Fruit fly (Drosophila melanogaster): ENCODE data around the gene CG4829.
A peak's percentile ranks its signal among the peaks of the same experiment; 100 is the strongest.

The CG4829 gene

DNA sequence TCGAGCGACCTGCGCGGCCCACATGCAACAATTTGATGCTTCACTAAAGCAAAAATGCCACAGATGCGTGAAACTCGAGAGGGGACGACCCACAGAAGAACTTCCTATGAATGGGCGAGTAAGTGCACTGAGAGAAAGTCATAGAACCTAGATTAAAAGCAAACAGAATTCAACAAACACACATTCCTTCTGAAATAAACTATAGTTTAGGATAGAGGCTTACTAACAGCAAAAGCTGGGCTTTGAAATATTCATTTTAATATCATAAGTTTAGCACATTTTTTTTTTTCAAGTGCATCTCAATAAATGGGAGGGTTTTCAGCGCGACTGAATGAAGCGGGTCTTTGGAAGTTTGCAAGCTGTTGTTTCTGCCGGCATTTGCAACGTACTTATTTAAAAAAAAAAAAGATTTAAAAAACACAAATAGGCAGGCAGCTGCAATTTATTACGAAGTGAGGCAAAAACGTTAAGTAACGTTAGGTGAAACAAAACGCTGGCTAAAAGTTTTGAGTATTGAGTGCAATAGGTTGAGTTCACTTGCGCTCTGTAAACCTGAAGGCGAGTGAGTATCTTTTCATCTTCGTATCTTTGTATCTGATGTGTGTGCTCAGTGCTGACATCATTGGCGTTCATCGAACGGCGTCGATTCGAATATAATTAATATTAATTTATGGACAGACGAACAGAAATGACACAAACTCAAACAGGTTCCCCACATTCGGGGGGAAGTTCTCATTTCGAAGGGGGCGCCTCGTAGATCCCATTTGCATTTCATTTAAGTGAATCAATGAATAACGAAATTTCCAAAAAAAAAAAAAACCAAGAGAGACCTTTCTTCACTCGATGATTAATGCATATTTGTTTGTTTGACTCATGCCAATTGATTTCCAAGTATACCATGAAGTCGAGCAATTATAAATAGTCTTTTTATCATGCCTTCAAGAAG is 38.3 kb upstream of the CG4829 start (continued):
- TF ChIP-seq Blimp-1 (GFP tag; optimal IDR thresholded peaks at IDR 0.05) (peak; percentile 73), en (GFP tag; optimal IDR thresholded peaks at IDR 0.05) (peak; percentile 39), Trl (optimal IDR thresholded peaks at IDR 0.05) (no peak), Trl (GFP tag; optimal IDR thresholded peaks at IDR 0.05) (peak; percentile 72), salm (tag; optimal IDR thresholded peaks at IDR 0.05) (no peak), CG31441 (GFP tag; IDR thresholded peaks at IDR 0.05) (peak; percentile 58), CG9609 (GFP tag; optimal IDR thresholded peaks at IDR 0.05) (peak; percentile 79), ind (GFP tag; optimal IDR thresholded peaks at IDR 0.05) (peak; percentile 52), CG10565 (GFP tag; optimal IDR thresholded peaks at IDR 0.05) (no peak), ewg (GFP tag; optimal IDR thresholded peaks at IDR 0.05) (peak; percentile 1), Nf-YA (GFP tag; IDR thresholded peaks at IDR 0.05) (peak; percentile 48; the same call in 1 of the 2 replicates), twi (tag; optimal IDR thresholded peaks at IDR 0.05) (no peak), Xbp1 (GFP tag; optimal IDR thresholded peaks at IDR 0.05) (peak; percentile 38), CG2875 (GFP tag; optimal IDR thresholded peaks at IDR 0.05) (peak; percentile 37), tna (GFP tag; IDR thresholded peaks at IDR 0.05; ENCODE audit: partially characterized antibody) (no peak), CG12659 (GFP tag; optimal IDR thresholded peaks at IDR 0.05) (no peak), CG2889 (GFP tag; IDR thresholded peaks at IDR 0.05) (no peak), CG30403 (GFP tag; optimal IDR thresholded peaks at IDR 0.05) (peak; percentile 53), dimm (GFP tag; IDR thresholded peaks at IDR 0.05) (peak; percentile 27; the same call in 1 of the 2 replicates), Meics (GFP tag; optimal IDR thresholded peaks at IDR 0.05) (no peak), Ets97D (GFP tag; optimal IDR thresholded peaks at IDR 0.05) (peak; percentile 10), da (GFP tag; optimal IDR thresholded peaks at IDR 0.05) (no peak), fd102C (GFP tag; optimal IDR thresholded peaks at IDR 0.05) (peak; percentile 12), Dip3 (GFP tag; optimal IDR thresholded peaks at IDR 0.05) (no peak), seq (GFP tag; IDR thresholded peaks at IDR 0.05) (no peak), toy (GFP tag; IDR thresholded peaks at IDR 0.05) (no peak), gfzf (GFP tag; optimal IDR thresholded peaks at IDR 0.05) (no peak), Sin3A (optimal IDR thresholded peaks at IDR 0.05) (no peak), CG14667 (GFP tag; IDR thresholded peaks at IDR 0.05) (peak; percentile 49), ara (GFP tag; IDR thresholded peaks at IDR 0.05) (peak; percentile 85), Nf-YC (tag; optimal IDR thresholded peaks at IDR 0.05) (no peak), CG6765 (GFP tag; optimal IDR thresholded peaks at IDR 0.05) (no peak), CG1024 (GFP tag; IDR thresholded peaks at IDR 0.05) (peak; percentile 59), CG6654 (GFP tag; optimal IDR thresholded peaks at IDR 0.05) (no peak), CG5180 (GFP tag; optimal IDR thresholded peaks at IDR 0.05) (no peak), jigr1 (GFP tag; IDR thresholded peaks at IDR 0.05) (0 out of 3 replicates have a peak, but pooled peaks have one; percentile 21), ttk (GFP tag; IDR thresholded peaks at IDR 0.05) (peak; percentile 72), Aef1 (GFP tag; IDR thresholded peaks at IDR 0.05) (peak; percentile 35; the same call in 2 of the 3 replicates), odd (GFP tag; optimal IDR thresholded peaks at IDR 0.05) (no peak), Hr39 (optimal IDR thresholded peaks at IDR 0.05) (no peak), HLH3B (GFP tag; IDR thresholded peaks at IDR 0.05) (peak; percentile 56), gt (GFP tag; IDR thresholded peaks at IDR 0.05) (peak; percentile 43; the same call in 1 of the 2 replicates), MBD-R2 (GFP tag; IDR thresholded peaks at IDR 0.05) (0 out of 2 replicates have a peak, but pooled peaks have one; percentile 25), nau (GFP tag; optimal IDR thresholded peaks at IDR 0.05) (peak; percentile 25), bowl (GFP tag; IDR thresholded peaks at IDR 0.05) (0 out of 2 replicates have a peak, but pooled peaks have one; percentile 42), CG31388 (GFP tag; optimal IDR thresholded peaks at IDR 0.05) (no peak), CG17568 (GFP tag; optimal IDR thresholded peaks at IDR 0.05) (no peak), NfI (GFP tag; optimal IDR thresholded peaks at IDR 0.05) (no peak), zf30C (GFP tag; optimal IDR thresholded peaks at IDR 0.05) (peak; percentile 41), CG6791 (GFP tag; IDR thresholded peaks at IDR 0.05; ENCODE audit: partially characterized antibody) (no peak)

All from whole organism, embryonic.